Worm (Caenorhabditis elegans) whole organism, late embryonic: ENCODE measurements around the gene nlp-33.

Source experiments
- ceh-2 ChIP-seq: sonication (generic microtip); optimal IDR thresholded peaks from 2 replicates; lab custom pipeline; 2016; ENCODE audit warnings: missing genotype, missing genetic modification characterization, missing compliant biosample characterization
- ceh-22 ChIP-seq: sonication (generic microtip); optimal IDR thresholded peaks from 2 replicates; lab custom pipeline; 2017; ENCODE audit warnings: missing biosample characterization, missing genetic modification characterization
- hlh-30 ChIP-seq: sonication (generic microtip); optimal IDR thresholded peaks from 2 replicates; lab custom pipeline; 2017; ENCODE audit warnings: antibody characterized with exemption, missing genetic modification characterization, missing compliant biosample characterization; ENCODE audit not compliant: insufficient read depth
- nhr-11 ChIP-seq: fragments of 150-350 bp; optimal IDR thresholded peaks from 2 replicates; lab custom pipeline; 2014; ENCODE audit warnings: missing biosample characterization, missing genetic modification characterization

DNA sequence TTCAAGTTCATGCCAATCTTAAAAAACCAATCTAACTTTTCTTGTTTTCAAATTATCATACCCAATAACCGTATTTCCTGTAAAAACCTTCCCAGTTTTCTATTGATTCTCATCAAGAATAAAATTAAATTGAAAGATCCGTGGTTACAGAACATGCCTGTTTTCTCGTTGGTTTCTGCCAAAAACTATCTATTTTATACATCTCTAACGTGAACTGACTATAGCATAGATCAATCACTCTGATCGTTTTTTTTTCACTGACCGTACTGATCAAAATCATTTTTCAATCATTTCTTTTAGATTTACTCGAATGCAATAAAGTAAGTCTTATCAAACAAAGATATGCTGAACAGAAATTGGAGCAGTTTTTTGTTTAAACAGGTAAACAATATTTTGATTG is 22.2 kb upstream of the nlp-33 start, which contains the start of gene C06H2.2:
- TF ChIP-seq nhr-11 (tag; lab: Kevin White, UChicago) (no peak), ceh-2 (tag; lab: Kevin White, UChicago) (no peak), hlh-30 (tag; lab: Kevin White, UChicago) (no peak), ceh-22 (no peak)
